Worm (Caenorhabditis elegans): Measurements from ENCODE around the gene gasr-8.

DNA sequence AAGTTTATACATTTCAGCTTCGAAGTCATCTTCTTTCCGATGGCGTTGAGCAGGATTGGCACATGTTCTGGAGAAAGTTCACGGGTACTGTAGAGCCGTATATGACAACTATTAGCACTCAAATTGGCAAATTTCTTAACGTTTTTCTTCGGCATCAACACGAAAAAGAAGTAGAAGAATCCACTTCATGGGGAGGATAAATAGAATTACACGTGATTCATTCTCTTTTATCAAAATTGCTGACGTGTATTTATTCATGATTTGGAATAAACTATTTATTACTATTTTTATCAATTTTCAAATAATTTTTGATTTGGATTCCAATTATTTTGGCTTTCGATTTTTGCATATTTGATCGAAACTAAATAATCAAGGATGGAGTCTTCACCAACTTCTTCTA is 23.2 kb upstream of the gasr-8 start, which contains the start of gene C47E8.1:
- TF ChIP-seq snpc-4 (tag; optimal IDR thresholded peaks at IDR 0.05) (no peak), skn-1 (tag; optimal IDR thresholded peaks at IDR 0.05) (no peak), aly-2 (tag; optimal IDR thresholded peaks at IDR 0.05) (no peak), fkh-4 (tag; optimal IDR thresholded peaks at IDR 0.05; ENCODE audit: borderline replicate concordance) (no peak), ceh-90 (tag; optimal IDR thresholded peaks at IDR 0.05) (no peak), F16B12.6 (tag; optimal IDR thresholded peaks at IDR 0.05) (no peak), elt-3 (tag; optimal IDR thresholded peaks at IDR 0.05) (no peak), fkh-10 (GFP tag; optimal IDR thresholded peaks at IDR 0.05) (no peak), mdl-1 (tag; optimal IDR thresholded peaks at IDR 0.05) (no peak), xbp-1 (tag; optimal IDR thresholded peaks at IDR 0.05) (no peak), pax-3 (tag; optimal IDR thresholded peaks at IDR 0.05) (no peak), egl-27 (tag; optimal IDR thresholded peaks at IDR 0.05) (no peak), jun-1 (tag; optimal IDR thresholded peaks at IDR 0.05) (no peak)
